Worm (Caenorhabditis elegans) whole organism, L3 larva: Measurements from ENCODE around the gene R01B10.2.

Experiments used
- fkh-10 ChIP-seq: sonication (generic microtip); optimal IDR thresholded peaks from 2 replicates; lab custom pipeline; 2017; ENCODE audit warnings: missing biosample characterization, missing genetic modification reagents, missing genetic modification characterization
- fos-1 ChIP-seq: fragments of 150-350 bp; optimal IDR thresholded peaks from 2 replicates; lab custom pipeline; 2014; ENCODE audit warnings: missing biosample characterization, missing genetic modification characterization
- lin-15B ChIP-seq: fragments of 150-350 bp; optimal IDR thresholded peaks from 2 replicates; lab custom pipeline; 2014; ENCODE audit warnings: missing biosample characterization, missing genetic modification characterization
- nhr-12 ChIP-seq: fragments of 150-350 bp; optimal IDR thresholded peaks from 2 replicates; lab custom pipeline; 2014; ENCODE audit warnings: missing biosample characterization, missing genetic modification characterization
- nhr-23 ChIP-seq: fragments of 150-350 bp; optimal IDR thresholded peaks from 2 replicates; lab custom pipeline; 2014; ENCODE audit warnings: missing biosample characterization, missing genetic modification reagents, missing genetic modification characterization
- nhr-77 ChIP-seq: fragments of 150-350 bp; optimal IDR thresholded peaks from 2 replicates; lab custom pipeline; 2014; ENCODE audit warnings: missing biosample characterization, missing genetic modification characterization
- pqm-1 ChIP-seq: fragments of 150-350 bp; optimal IDR thresholded peaks from 2 replicates; lab custom pipeline; 2017; ENCODE audit warnings: missing biosample characterization, missing genetic modification characterization, inconsistent platforms
- snpc-4 ChIP-seq: fragments of 150-350 bp; optimal IDR thresholded peaks from 2 replicates; lab custom pipeline; 2014; ENCODE audit warnings: missing biosample characterization, missing genetic modification characterization
- ztf-11 ChIP-seq: fragments of 150-350 bp; optimal IDR thresholded peaks from 2 replicates; lab custom pipeline; 2014; ENCODE audit warnings: missing biosample characterization, missing genetic modification characterization

DNA sequence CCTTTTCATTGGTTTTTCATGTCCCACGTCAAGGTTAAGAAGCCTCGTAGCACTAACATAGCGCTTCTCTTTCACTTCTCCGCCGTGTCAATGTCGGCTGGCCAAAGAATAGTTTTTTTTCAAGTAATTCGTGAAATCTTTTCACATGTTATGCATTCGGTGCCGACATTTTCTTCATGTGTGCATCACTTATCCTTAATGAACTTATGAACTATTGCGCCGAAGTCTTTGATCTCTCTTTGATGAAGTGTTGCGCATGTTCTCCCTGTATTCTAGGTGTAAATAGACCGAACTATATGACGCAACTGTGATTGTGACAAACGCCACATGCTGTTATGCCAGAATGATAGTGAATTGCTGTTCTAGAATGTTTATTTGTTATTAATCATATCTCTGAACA lies 19.2 kb downstream of the R01B10.2 start:
- TF ChIP-seq fkh-10 (GFP tag; lab: Kevin White, UChicago) (no peak), nhr-77 (tag; lab: Kevin White, UChicago) (no peak), snpc-4 (no peak), nhr-23 (tag; lab: Kevin White, UChicago) (no peak), fos-1 (no peak), pqm-1 (tag; lab: Kevin White, UChicago) (no peak), lin-15B (tag; lab: Kevin White, UChicago) (no peak), nhr-12 (tag; lab: Kevin White, UChicago) (no peak), ztf-11 (tag; lab: Kevin White, UChicago) (no peak)
